Worm (Caenorhabditis elegans) whole organism, young adult: Measurements from ENCODE around the gene mrps-18B.
A peak's percentile ranks its signal among the peaks of the same experiment; 100 is the strongest.

ENCODE experiments used
- B0019.2 ChIP-seq: fragments of 200-800 bp; sonication (Bioruptor generic); conservative IDR thresholded peaks from 2 replicates; pipeline ENCODE4 v1.3.6; 2022; ENCODE audit warnings: missing genetic modification reagents, missing genetic modification characterization, missing compliant biosample characterization
- F10E7.11 ChIP-seq: sonication (generic microtip); optimal IDR thresholded peaks from 2 replicates; lab custom pipeline; 2017; ENCODE audit warnings: mild to moderate bottlenecking, missing genetic modification characterization, moderate library complexity, missing compliant biosample characterization
- F37B4.10 ChIP-seq: fragments of 200-800 bp; sonication (Bioruptor generic); IDR thresholded peaks from 2 replicates; pipeline ENCODE4 v1.3.6; 2022; ENCODE audit warnings: missing genetic modification characterization, missing compliant biosample characterization
- F39B2.1 ChIP-seq: fragments of 200-800 bp; sonication (Bioruptor generic); IDR thresholded peaks from 2 replicates; pipeline ENCODE4 v1.3.6; 2022; ENCODE audit warnings: missing genetic modification reagents, missing genetic modification characterization, missing compliant biosample characterization
- F52B5.7 ChIP-seq: sonication (generic microtip); optimal IDR thresholded peaks from 2 replicates; lab custom pipeline; 2016; ENCODE audit warnings: mild to moderate bottlenecking, missing genetic modification characterization, missing compliant biosample characterization
- F55B11.4 ChIP-seq: sonication (generic microtip); optimal IDR thresholded peaks from 2 replicates; lab custom pipeline; 2016; ENCODE audit warnings: missing compliant biosample characterization, missing genetic modification characterization, borderline replicate concordance; ENCODE audit not compliant: insufficient read depth
- F57A8.1 ChIP-seq: fragments of 200-800 bp; sonication (Bioruptor generic); optimal IDR thresholded peaks from 2 replicates; lab custom pipeline; 2018; ENCODE audit warnings: mild to moderate bottlenecking, missing genetic modification characterization, moderate library complexity, missing compliant biosample characterization
- F57C9.4 ChIP-seq: sonication (generic microtip); optimal IDR thresholded peaks from 2 replicates; lab custom pipeline; 2017; ENCODE audit warnings: mild to moderate bottlenecking, missing genetic modification characterization, missing compliant biosample characterization
- K11D2.4 ChIP-seq: fragments of 200-800 bp; sonication (Bioruptor generic); IDR thresholded peaks from 2 replicates; pipeline ENCODE4 v1.3.6; 2022; ENCODE audit warnings: missing genetic modification reagents, missing genetic modification characterization, missing compliant biosample characterization
- T07F8.4 ChIP-seq: sonication (generic microtip); optimal IDR thresholded peaks from 2 replicates; lab custom pipeline; 2016; ENCODE audit warnings: mild to moderate bottlenecking, missing genetic modification characterization, moderate library complexity, missing compliant biosample characterization
- T26A5.8 ChIP-seq: sonication (generic microtip); optimal IDR thresholded peaks from 2 replicates; lab custom pipeline; 2016; ENCODE audit warnings: missing genetic modification characterization, missing compliant biosample characterization
- Y53G8AR.9 ChIP-seq: fragments of 200-800 bp; sonication (Bioruptor generic); conservative IDR thresholded peaks from 2 replicates; pipeline ENCODE4 v1.3.6; 2022; ENCODE audit warnings: missing genetic modification reagents, missing genetic modification characterization, missing compliant biosample characterization
- Y67H2A.10 ChIP-seq: fragments of 200-800 bp; sonication (Bioruptor generic); conservative IDR thresholded peaks from 2 replicates; pipeline ENCODE4 v1.3.6; 2022; ENCODE audit warnings: missing genetic modification reagents, missing genetic modification characterization, missing compliant biosample characterization
- athp-1 ChIP-seq: sonication (generic microtip); optimal IDR thresholded peaks from 2 replicates; lab custom pipeline; 2017; ENCODE audit warnings: mild to moderate bottlenecking, missing genetic modification characterization, missing compliant biosample characterization
- attf-5 ChIP-seq: fragments of 200-800 bp; sonication (Bioruptor generic); optimal IDR thresholded peaks from 2 replicates; lab custom pipeline; 2018; ENCODE audit warnings: mild to moderate bottlenecking, missing genetic modification characterization, missing compliant biosample characterization
- bed-2 ChIP-seq: fragments of 200-800 bp; sonication (Bioruptor generic); IDR thresholded peaks from 2 replicates; pipeline ENCODE4 v1.3.6; 2022; ENCODE audit warnings: missing genetic modification reagents, missing genetic modification characterization, missing compliant biosample characterization
- cebp-1 ChIP-seq, 2 experiments: fragments of 200-800 bp in 1 of 2; sonication (Bioruptor generic) in 1 of 2; sonication (generic microtip) in 1 of 2; IDR thresholded peaks in 1 of 2; optimal IDR thresholded peaks in 1 of 2; 2 replicates each; pipeline versions ENCODE4 v1.3.6 to Lab custom; 2017 to 2022; ENCODE audit warnings: missing compliant biosample characterization in 2 of 2, missing genetic modification characterization in 2 of 2, mild to moderate bottlenecking in 1 of 2, missing genetic modification reagents in 1 of 2, moderate library complexity in 1 of 2
- ceh-27 ChIP-seq: fragments of 200-800 bp; sonication (Bioruptor generic); optimal IDR thresholded peaks from 2 replicates; lab custom pipeline; 2018; ENCODE audit warnings: mild to moderate bottlenecking, missing genetic modification characterization, moderate library complexity, missing compliant biosample characterization
- ceh-40 ChIP-seq: fragments of 200-800 bp; sonication (Bioruptor generic); IDR thresholded peaks from 2 replicates; pipeline ENCODE4 v1.3.6; 2022; ENCODE audit warnings: missing genetic modification characterization, missing compliant biosample characterization
- ceh-58 ChIP-seq: fragments of 200-800 bp; sonication (Bioruptor generic); IDR thresholded peaks from 2 replicates; pipeline ENCODE4 v1.3.6; 2022; ENCODE audit warnings: missing genetic modification characterization, missing compliant biosample characterization
- ceh-91 ChIP-seq: fragments of 200-800 bp; sonication (Bioruptor generic); IDR thresholded peaks from 2 replicates; pipeline ENCODE4 v1.3.6; 2022; ENCODE audit warnings: missing genetic modification reagents, missing genetic modification characterization, missing compliant biosample characterization
- chd-7 ChIP-seq: sonication (generic microtip); optimal IDR thresholded peaks from 2 replicates; lab custom pipeline; 2016; ENCODE audit warnings: mild to moderate bottlenecking, missing genetic modification characterization, moderate library complexity, missing compliant biosample characterization
- die-1 ChIP-seq: sonication (generic microtip); optimal IDR thresholded peaks from 2 replicates; lab custom pipeline; 2016; ENCODE audit warnings: missing genotype, mild to moderate bottlenecking, missing genetic modification characterization, missing compliant biosample characterization
- dpl-1 ChIP-seq: fragments of 150-350 bp; optimal IDR thresholded peaks from 2 replicates; lab custom pipeline; 2014; ENCODE audit warnings: missing biosample characterization, missing genetic modification reagents, missing genetic modification characterization
- efl-1 ChIP-seq: fragments of 150-350 bp; optimal IDR thresholded peaks from 2 replicates; lab custom pipeline; 2014; ENCODE audit warnings: missing biosample characterization, missing genetic modification reagents, missing genetic modification characterization
- egrh-3 ChIP-seq: fragments of 200-800 bp; sonication (Bioruptor generic); IDR thresholded peaks from 2 replicates; pipeline ENCODE4 v1.3.6; 2022; ENCODE audit warnings: missing genetic modification reagents, missing genetic modification characterization, missing compliant biosample characterization
- ets-4 ChIP-seq: fragments of 200-800 bp; sonication (Bioruptor generic); optimal IDR thresholded peaks from 2 replicates; lab custom pipeline; 2018; ENCODE audit warnings: mild to moderate bottlenecking, missing genetic modification characterization, missing compliant biosample characterization
- hlh-12 ChIP-seq: sonication (generic microtip); optimal IDR thresholded peaks from 2 replicates; lab custom pipeline; 2016; ENCODE audit warnings: missing genetic modification characterization, missing compliant biosample characterization
- lin-35 ChIP-seq, 3 experiments: fragments of 150-350 bp in 2 of 3; sonication (generic microtip) in 1 of 3; optimal IDR thresholded peaks; 2 replicates each; lab custom pipeline; 2014 to 2018; ENCODE audit warnings: missing biosample characterization in 3 of 3, missing genetic modification characterization in 3 of 3, missing genetic modification reagents in 3 of 3
- mes-4 ChIP-seq: sonication (generic microtip); optimal IDR thresholded peaks from 2 replicates; lab custom pipeline; 2016; ENCODE audit warnings: missing genotype, missing genetic modification characterization, missing compliant biosample characterization
- nfya-2 ChIP-seq: fragments of 200-800 bp; sonication (Bioruptor generic); IDR thresholded peaks from 2 replicates; pipeline ENCODE4 v1.3.6; 2022; ENCODE audit warnings: missing genetic modification reagents, missing genetic modification characterization, missing compliant biosample characterization
- nhr-80 ChIP-seq: sonication (generic microtip); optimal IDR thresholded peaks from 2 replicates; lab custom pipeline; 2016; ENCODE audit warnings: missing genetic modification characterization, missing compliant biosample characterization
- sdz-38 ChIP-seq: sonication (generic microtip); optimal IDR thresholded peaks from 2 replicates; lab custom pipeline; 2016; ENCODE audit warnings: missing genotype, missing genetic modification characterization, missing compliant biosample characterization
- snpc-1.3 ChIP-seq: sonication (generic microtip); optimal IDR thresholded peaks from 2 replicates; lab custom pipeline; 2017; ENCODE audit warnings: missing genetic modification characterization, mild to moderate bottlenecking, missing compliant biosample characterization, antibody characterized with exemption, moderate library complexity, missing genotype, missing genetic modification reagents; ENCODE audit not compliant: insufficient read depth
- tbx-9 ChIP-seq: sonication (generic microtip); optimal IDR thresholded peaks from 2 replicates; lab custom pipeline; 2016; ENCODE audit warnings: borderline replicate concordance, missing genetic modification characterization, inconsistent platforms, missing compliant biosample characterization
- unc-130 ChIP-seq: sonication (generic microtip); optimal IDR thresholded peaks from 2 replicates; lab custom pipeline; 2016; ENCODE audit warnings: missing genetic modification reagents, missing genetic modification characterization, missing compliant biosample characterization
- zim-3 ChIP-seq: sonication (generic microtip); optimal IDR thresholded peaks from 2 replicates; lab custom pipeline; 2017; ENCODE audit warnings: mild to moderate bottlenecking, missing genetic modification characterization, moderate library complexity, missing compliant biosample characterization
- ztf-18 ChIP-seq: sonication (generic microtip); optimal IDR thresholded peaks from 2 replicates; lab custom pipeline; 2016; ENCODE audit warnings: missing genotype, mild to moderate bottlenecking, missing genetic modification characterization, missing compliant biosample characterization
- ztf-26 ChIP-seq: sonication (generic microtip); optimal IDR thresholded peaks from 2 replicates; lab custom pipeline; 2017; ENCODE audit warnings: missing genetic modification characterization, missing compliant biosample characterization

mrps-18B gene

DNA sequence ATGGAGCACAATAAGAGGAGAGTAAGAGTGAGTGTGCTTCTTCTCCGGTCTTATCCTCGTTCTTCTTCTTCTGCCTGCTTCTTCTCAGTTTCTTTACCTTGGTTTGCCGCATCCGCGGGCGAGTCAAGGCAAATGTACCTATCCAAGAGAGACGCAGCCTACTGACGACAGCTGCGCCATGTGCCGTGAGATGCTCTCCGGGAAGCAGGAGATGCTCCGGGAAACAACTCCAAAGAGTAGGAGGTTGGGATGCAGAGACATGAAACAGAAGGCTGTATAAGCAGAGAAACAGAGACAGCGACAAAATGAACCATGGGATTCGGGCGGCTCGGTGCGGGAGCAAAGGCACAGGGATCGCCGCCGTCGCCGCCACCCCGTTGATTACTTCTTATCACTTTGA lies 26.5 kb upstream of the mrps-18B start:
- TF ChIP-seq bed-2 (GFP tag; lab: Robert Waterston, UW) (0 out of 2 replicates have a peak, but pooled peaks have one; percentile 7), Y53G8AR.9 (GFP tag; lab: Robert Waterston, UW) (no peak), T07F8.4 (no peak), cebp-1 (GFP tag; IDR thresholded peaks at IDR 0.05; lab: Robert Waterston, UW) (no peak), cebp-1 (tag; optimal IDR thresholded peaks at IDR 0.05; lab: Kevin White, UChicago) (peak; percentile 11), ceh-91 (GFP tag; lab: Robert Waterston, UW) (no peak), ceh-58 (GFP tag; lab: Robert Waterston, UW) (no peak), tbx-9 (tag; lab: Kevin White, UChicago) (no peak)
- TF ChIP-seq, all 124 proteins: peak for 2

DNA sequence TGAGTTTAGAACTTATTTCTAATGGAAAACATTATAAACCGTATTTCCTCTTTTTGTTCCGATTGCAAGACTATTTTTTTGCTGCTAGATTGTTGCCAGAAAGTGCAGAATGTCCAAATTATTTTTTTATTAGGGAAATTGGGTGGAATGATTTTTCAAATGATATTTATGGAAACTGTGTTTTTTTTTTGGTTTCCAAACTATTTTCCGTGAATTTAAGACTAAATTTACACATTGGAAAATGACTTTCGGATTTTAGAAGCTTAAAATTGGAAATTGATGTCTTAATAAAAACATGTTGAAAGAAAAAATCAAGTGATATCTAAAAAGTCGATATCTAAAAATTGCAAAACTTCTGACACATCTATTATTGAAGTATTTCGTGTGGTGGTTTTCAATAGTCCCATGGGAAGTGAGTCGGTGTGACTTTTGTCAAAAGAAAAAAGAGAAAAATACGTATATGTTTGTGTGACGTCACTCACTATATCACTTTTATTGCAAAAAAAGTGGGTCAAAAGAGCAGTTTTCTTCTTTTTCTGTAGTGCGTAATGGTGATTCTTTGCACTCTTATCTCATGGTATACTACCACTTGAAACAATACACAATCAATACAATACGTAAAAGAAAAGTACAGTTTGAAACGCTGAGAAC lies 21.3 kb upstream of the mrps-18B start:
- TF ChIP-seq egrh-3 (GFP tag; lab: Robert Waterston, UW) (no peak), snpc-1.3 (tag; lab: Kevin White, UChicago) (no peak), zim-3 (tag; lab: Kevin White, UChicago) (no peak), mes-4 (tag; lab: Kevin White, UChicago) (no peak), B0019.2 (GFP tag; lab: Robert Waterston, UW) (no peak), attf-5 (no peak), F39B2.1 (GFP tag; lab: Robert Waterston, UW) (no peak), F52B5.7 (tag; lab: Kevin White, UChicago) (no peak), nfya-2 (GFP tag; lab: Robert Waterston, UW) (no peak), ztf-26 (no peak), athp-1 (tag; lab: Kevin White, UChicago) (no peak)

ce11 chrII:8506759-8507158 lies 18.7 kb upstream of the mrps-18B start:
- no peak for TF ChIP-seq Y67H2A.10 (GFP tag; lab: Robert Waterston, UW)
- no peak for TF ChIP-seq die-1 (tag; lab: Kevin White, UChicago)
- peak; percentile 54 for TF ChIP-seq nhr-80 (tag; lab: Kevin White, UChicago)

ce11 chrII:8508956-8509355 lies 16.5 kb upstream of the mrps-18B start, which contains the start of gene T13H5.1:
Gene T13H5.1 (minus strand): TSS chrII:8509056.
- TF ChIP-seq F10E7.11 (tag; lab: Kevin White, UChicago) (no peak), unc-130 (GFP tag; lab: Kevin White, UChicago) (no peak), ceh-27 (GFP tag; lab: Kevin White, UChicago) (no peak), sdz-38 (tag; lab: Kevin White, UChicago) (no peak), F57A8.1 (no peak), chd-7 (tag; lab: Kevin White, UChicago) (no peak), efl-1 (GFP tag; lab: Kevin White, UChicago) (no peak), lin-35 (GFP tag; optimal IDR thresholded peaks at IDR 0.05; lab: Kevin White, UChicago) (no peak), F37B4.10 (GFP tag; lab: Robert Waterston, UW) (no peak), ets-4 (no peak), ceh-40 (no peak), ztf-18 (tag; lab: Kevin White, UChicago) (no peak), T26A5.8 (no peak), hlh-12 (no peak), dpl-1 (GFP tag; lab: Kevin White, UChicago) (no peak), F55B11.4 (tag; lab: Kevin White, UChicago) (no peak), F57C9.4 (tag; lab: Kevin White, UChicago) (no peak), K11D2.4 (no peak)
- TF ChIP-seq, all 124 proteins: peak for 0
